Fruit fly (Drosophila melanogaster): Measurements from ENCODE around the gene CG33169.

The CG33169 gene

dm6 chr3L:22864254-22865060 lies 793 bp downstream of the CG33169 start, which contains the start of gene CG33170 (continued):
- no peak for TF ChIP-seq ac (GFP tag; optimal IDR thresholded peaks at IDR 0.05)
- TF ChIP-seq gcm (GFP tag; optimal IDR thresholded peaks at IDR 0.05), result no peak
- TF ChIP-seq Deaf1 (tag; optimal IDR thresholded peaks at IDR 0.05), result peak; percentile 93
- TF ChIP-seq bcd (GFP tag; optimal IDR thresholded peaks at IDR 0.05), result no peak
- TF ChIP-seq dysf (GFP tag; IDR thresholded peaks at IDR 0.05), result peak; percentile 31; the same call in 1 of the 3 replicates
- TF ChIP-seq BtbVII (GFP tag; optimal IDR thresholded peaks at IDR 0.05), result no peak
- no peak for TF ChIP-seq CG17829 (tag; optimal IDR thresholded peaks at IDR 0.05)
- no peak for TF ChIP-seq CG11696 (GFP tag; IDR thresholded peaks at IDR 0.05)
- TF ChIP-seq CG17359 (tag; optimal IDR thresholded peaks at IDR 0.05), result no peak
- no peak for TF ChIP-seq p53 (GFP tag; optimal IDR thresholded peaks at IDR 0.05)
- no peak for TF ChIP-seq CG9609 (GFP tag; optimal IDR thresholded peaks at IDR 0.05)
- no peak for TF ChIP-seq CG43689 (GFP tag; IDR thresholded peaks at IDR 0.05)
- TF ChIP-seq CG15073 (GFP tag; optimal IDR thresholded peaks at IDR 0.05), result no peak
- TF ChIP-seq run (tag; optimal IDR thresholded peaks at IDR 0.05), result peak; percentile 59
- no peak for TF ChIP-seq HmgD (GFP tag; optimal IDR thresholded peaks at IDR 0.05)
- TF ChIP-seq CG17912 (GFP tag; optimal IDR thresholded peaks at IDR 0.05), result no peak
- no peak for TF ChIP-seq Hand (GFP tag; optimal IDR thresholded peaks at IDR 0.05)
- no peak for TF ChIP-seq scrt (GFP tag; optimal IDR thresholded peaks at IDR 0.05)
- no peak for TF ChIP-seq sc (optimal IDR thresholded peaks at IDR 0.05)
- TF ChIP-seq sc (GFP tag; optimal IDR thresholded peaks at IDR 0.05), result peak; percentile 22
- no peak for TF ChIP-seq CG15601 (tag; optimal IDR thresholded peaks at IDR 0.05)
- TF ChIP-seq CG4328 (GFP tag; optimal IDR thresholded peaks at IDR 0.05), result no peak
- no peak for TF ChIP-seq sob (GFP tag; IDR thresholded peaks at IDR 0.05)
- no peak for TF ChIP-seq CG8944 (GFP tag; optimal IDR thresholded peaks at IDR 0.05)
- TF ChIP-seq Aef1 (GFP tag; IDR thresholded peaks at IDR 0.05), result no peak
- no peak for TF ChIP-seq CG9437 (GFP tag; optimal IDR thresholded peaks at IDR 0.05)
- TF ChIP-seq Drgx (GFP tag; IDR thresholded peaks at IDR 0.05), result no peak
- no peak for TF ChIP-seq CG17328 (GFP tag; IDR thresholded peaks at IDR 0.05)
- TF ChIP-seq CG7928 (GFP tag; optimal IDR thresholded peaks at IDR 0.05), result no peak
- no peak for TF ChIP-seq CG4424 (GFP tag; optimal IDR thresholded peaks at IDR 0.05)
- no peak for TF ChIP-seq Atf6 (GFP tag; IDR thresholded peaks at IDR 0.05)
- TF ChIP-seq CG10543 (GFP tag; optimal IDR thresholded peaks at IDR 0.05), result peak; percentile 53
- no peak for TF ChIP-seq CG33557 (GFP tag; optimal IDR thresholded peaks at IDR 0.05)
- TF ChIP-seq dati (GFP tag; IDR thresholded peaks at IDR 0.05), result no peak
- TF ChIP-seq CG9727 (GFP tag; optimal IDR thresholded peaks at IDR 0.05), result no peak
- TF ChIP-seq HLH4C (GFP tag; IDR thresholded peaks at IDR 0.05; ENCODE audit: partially characterized antibody), result 0 out of 3 replicates have a peak, but pooled peaks have one; percentile 36
- no peak for TF ChIP-seq eve (GFP tag; optimal IDR thresholded peaks at IDR 0.05)
- no peak for TF ChIP-seq CG10462 (GFP tag; optimal IDR thresholded peaks at IDR 0.05)
- TF ChIP-seq croc (GFP tag; conservative IDR thresholded peaks at IDR 0.05), result no peak
- TF ChIP-seq CG13296 (GFP tag; optimal IDR thresholded peaks at IDR 0.05), result no peak
- no peak for TF ChIP-seq salm (tag; optimal IDR thresholded peaks at IDR 0.05)
- TF ChIP-seq pb (GFP tag; optimal IDR thresholded peaks at IDR 0.05), result no peak
- no peak for TF ChIP-seq shn (GFP tag; optimal IDR thresholded peaks at IDR 0.05)
- no peak for TF ChIP-seq esg (GFP tag; conservative IDR thresholded peaks at IDR 0.05)
- TF ChIP-seq Ets65A (GFP tag), result peak; percentile 82
- no peak for TF ChIP-seq mirr (GFP tag; optimal IDR thresholded peaks at IDR 0.05)
- TF ChIP-seq CG2202 (tag; optimal IDR thresholded peaks at IDR 0.05), result no peak
- TF ChIP-seq CG7839 (tag; optimal IDR thresholded peaks at IDR 0.05), result no peak
- no peak for TF ChIP-seq tap (tag; optimal IDR thresholded peaks at IDR 0.05)
- TF ChIP-seq amos (GFP tag; IDR thresholded peaks at IDR 0.05; ENCODE audit: partially characterized antibody), result no peak; the same call in 1 of the 2 replicates
- TF ChIP-seq Rx (GFP tag; IDR thresholded peaks at IDR 0.05), result no peak
